Fruit fly (Drosophila melanogaster): Measurements from ENCODE around the gene sala.

sala gene

dm6 chr2L:11528129-11528589 lies 43.7 kb downstream of the sala start, which contains the start of gene CG31705 (continued):
- TF ChIP-seq CG34224 (GFP tag; IDR thresholded peaks at IDR 0.05; ENCODE audit: partially characterized antibody) (no peak), sc (optimal IDR thresholded peaks at IDR 0.05) (no peak), sc (GFP tag; optimal IDR thresholded peaks at IDR 0.05) (no peak), cato (GFP tag; optimal IDR thresholded peaks at IDR 0.05; ENCODE audit: borderline replicate concordance) (no peak), Mes4 (GFP tag; optimal IDR thresholded peaks at IDR 0.05) (no peak), CG13123 (GFP tag; optimal IDR thresholded peaks at IDR 0.05) (no peak), CG31224 (GFP tag; IDR thresholded peaks at IDR 0.05) (peak; percentile 5; the same call in 1 of the 2 replicates), CG8478 (optimal IDR thresholded peaks at IDR 0.05) (no peak), CG1832 (GFP tag; optimal IDR thresholded peaks at IDR 0.05) (no peak), CG17802 (tag; optimal IDR thresholded peaks at IDR 0.05) (no peak), zen (tag; optimal IDR thresholded peaks at IDR 0.05) (no peak), Neu2 (GFP tag; optimal IDR thresholded peaks at IDR 0.05; ENCODE audit: borderline replicate concordance) (no peak), Dad (GFP tag; optimal IDR thresholded peaks at IDR 0.05) (no peak), CG33213 (GFP tag; optimal IDR thresholded peaks at IDR 0.05) (no peak), CG3065 (GFP tag; optimal IDR thresholded peaks at IDR 0.05) (no peak), Hmx (GFP tag; optimal IDR thresholded peaks at IDR 0.05) (no peak), caup (GFP tag; optimal IDR thresholded peaks at IDR 0.05; ENCODE audit: severe bottlenecking) (peak; percentile 57), CG2199 (GFP tag; IDR thresholded peaks at IDR 0.05) (no peak), Vsx1 (GFP tag; optimal IDR thresholded peaks at IDR 0.05) (no peak), CG8944 (GFP tag; optimal IDR thresholded peaks at IDR 0.05) (no peak), slp2 (GFP tag; optimal IDR thresholded peaks at IDR 0.05) (no peak), CG12769 (tag; optimal IDR thresholded peaks at IDR 0.05) (no peak), tll (GFP tag; optimal IDR thresholded peaks at IDR 0.05) (no peak), bsh (GFP tag; optimal IDR thresholded peaks at IDR 0.05) (no peak), pros (GFP tag; optimal IDR thresholded peaks at IDR 0.05) (no peak), gsb (GFP tag; IDR thresholded peaks at IDR 0.05) (no peak), aop (GFP tag; IDR thresholded peaks at IDR 0.05) (no peak), CG15269 (tag; optimal IDR thresholded peaks at IDR 0.05) (peak; percentile 58), CG10543 (GFP tag; optimal IDR thresholded peaks at IDR 0.05) (no peak), CG32772 (GFP tag; IDR thresholded peaks at IDR 0.05) (no peak), CG30403 (GFP tag; optimal IDR thresholded peaks at IDR 0.05) (peak; percentile 50), CG7928 (GFP tag; optimal IDR thresholded peaks at IDR 0.05) (no peak), CG13775 (GFP tag; optimal IDR thresholded peaks at IDR 0.05) (peak; percentile 64), CG33557 (GFP tag; optimal IDR thresholded peaks at IDR 0.05) (no peak), Lpt (GFP tag; optimal IDR thresholded peaks at IDR 0.05) (no peak), Fer3 (tag; optimal IDR thresholded peaks at IDR 0.05) (peak; percentile 11), CG8765 (GFP tag; IDR thresholded peaks at IDR 0.05) (peak; percentile 41; the same call in 1 of the 2 replicates), trh (GFP tag; optimal IDR thresholded peaks at IDR 0.05) (no peak), CG16815 (GFP tag; optimal IDR thresholded peaks at IDR 0.05) (peak; percentile 6), tio (GFP tag; optimal IDR thresholded peaks at IDR 0.05) (peak; percentile 42), hbn (GFP tag; IDR thresholded peaks at IDR 0.05; ENCODE audit: partially characterized antibody) (no peak), cad (GFP tag; optimal IDR thresholded peaks at IDR 0.05) (no peak), grau (tag; optimal IDR thresholded peaks at IDR 0.05) (peak; percentile 72), CG13894 (tag; optimal IDR thresholded peaks at IDR 0.05) (no peak), CG15696 (tag; optimal IDR thresholded peaks at IDR 0.05) (no peak), CG13296 (GFP tag; optimal IDR thresholded peaks at IDR 0.05) (peak; percentile 14), chm (GFP tag; IDR thresholded peaks at IDR 0.05) (no peak), CG10267 (tag; optimal IDR thresholded peaks at IDR 0.05) (peak; percentile 25), fd64A (GFP tag; optimal IDR thresholded peaks at IDR 0.05) (no peak), HHEX (GFP tag; optimal IDR thresholded peaks at IDR 0.05) (peak; percentile 30), h (optimal IDR thresholded peaks at IDR 0.05) (no peak)
